Worm (Caenorhabditis elegans): ENCODE data around the gene erp-44.2.

DNA sequence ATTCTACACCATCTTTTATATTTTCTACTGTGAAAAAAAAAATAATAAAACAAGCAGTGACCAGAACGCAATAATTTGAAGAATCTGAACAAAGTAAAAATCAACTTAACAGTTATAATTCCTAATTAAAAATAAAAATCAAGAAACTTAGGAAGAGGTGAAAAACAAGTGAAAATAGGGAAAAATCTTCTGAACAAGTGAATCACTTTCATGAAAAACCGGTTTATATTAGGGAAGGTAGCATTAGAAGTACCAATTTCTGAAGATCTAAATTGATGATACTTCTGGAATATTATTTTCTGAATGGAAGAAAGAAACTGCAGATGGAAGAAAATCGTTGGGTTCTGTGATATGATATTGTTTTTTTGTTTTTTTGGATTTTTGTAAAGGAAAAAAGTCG, 2.0 kb upstream of the erp-44.2 start:
- TF ChIP-seq nhr-28 (tag; optimal IDR thresholded peaks at IDR 0.05) (no peak), lin-39 (tag; optimal IDR thresholded peaks at IDR 0.05) (no peak), nhr-12 (tag; optimal IDR thresholded peaks at IDR 0.05) (no peak), egl-27 (tag; optimal IDR thresholded peaks at IDR 0.05) (no peak), ztf-11 (tag; optimal IDR thresholded peaks at IDR 0.05) (no peak), nhr-85 (tag) (no peak), sox-4 (tag; optimal IDR thresholded peaks at IDR 0.05) (no peak), elt-3 (tag; optimal IDR thresholded peaks at IDR 0.05) (no peak), lir-3 (tag; optimal IDR thresholded peaks at IDR 0.05; ENCODE audit: poor library complexity) (no peak), rnt-1 (tag; optimal IDR thresholded peaks at IDR 0.05) (no peak)

All from whole organism, L1 larva.